Fruit fly (Drosophila melanogaster): Measurements from ENCODE around the gene CG9915.

CG9915 gene

DNA sequence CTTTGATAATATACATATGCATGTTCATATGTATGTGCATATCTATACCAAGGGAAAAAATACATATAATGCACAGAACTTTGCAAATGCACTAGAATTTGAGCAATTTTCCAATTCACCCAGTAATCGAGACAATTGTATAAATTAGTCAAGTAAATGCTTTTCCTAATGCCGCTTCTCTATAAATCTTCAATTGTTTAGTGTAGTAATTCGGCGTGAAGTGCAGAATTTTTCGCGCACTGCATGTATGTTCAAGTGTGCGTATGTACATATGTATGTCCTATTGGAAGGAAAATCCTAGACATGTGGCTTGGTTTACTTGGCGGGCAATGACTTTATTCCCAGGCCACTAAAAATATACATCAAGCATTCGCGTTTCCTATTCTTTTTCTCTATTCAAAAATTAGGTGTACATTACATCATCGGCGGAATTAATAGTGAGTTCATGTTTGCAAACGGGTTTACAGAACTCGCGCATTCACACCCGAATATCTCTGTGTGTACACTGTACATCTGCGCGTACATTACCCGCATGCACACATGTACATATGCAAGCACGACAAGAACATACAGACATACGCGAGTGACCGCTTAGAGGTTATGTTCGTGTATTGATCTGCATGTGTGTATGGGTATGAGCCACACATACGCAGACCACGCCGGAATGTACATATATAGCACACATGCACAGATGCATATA is 6.1 kb upstream of the CG9915 start:
- TF ChIP-seq CG14655 (GFP tag; optimal IDR thresholded peaks at IDR 0.05), result no peak
- peak; percentile 76 for TF ChIP-seq CG8159 (tag; optimal IDR thresholded peaks at IDR 0.05)
- peak; percentile 48; the same call in 1 of the 2 replicates for TF ChIP-seq CG32121 (GFP tag; IDR thresholded peaks at IDR 0.05)
- peak; percentile 71 for TF ChIP-seq CG34367 (tag; optimal IDR thresholded peaks at IDR 0.05)
- peak; percentile 87 for TF ChIP-seq CG4496 (GFP tag; IDR thresholded peaks at IDR 0.05)
- peak; percentile 68 for TF ChIP-seq CG15710 (tag; optimal IDR thresholded peaks at IDR 0.05)
- peak; percentile 39 for TF ChIP-seq Snoo (tag; optimal IDR thresholded peaks at IDR 0.05)
- peak; percentile 68 for TF ChIP-seq CG12605 (GFP tag; IDR thresholded peaks at IDR 0.05)
- peak; percentile 82 for TF ChIP-seq Pif1A (GFP tag; optimal IDR thresholded peaks at IDR 0.05)
- TF ChIP-seq CG13204 (GFP tag; optimal IDR thresholded peaks at IDR 0.05), result no peak
- TF ChIP-seq gl (tag; optimal IDR thresholded peaks at IDR 0.05), result no peak
- TF ChIP-seq Pif1B (GFP tag; optimal IDR thresholded peaks at IDR 0.05), result peak; percentile 86
- TF ChIP-seq Ets98B (GFP tag; IDR thresholded peaks at IDR 0.05), result peak; percentile 73
- TF ChIP-seq rn (GFP tag; IDR thresholded peaks at IDR 0.05), result peak; percentile 64
- TF ChIP-seq EcR (GFP tag; optimal IDR thresholded peaks at IDR 0.05), result peak; percentile 94
- TF ChIP-seq CG17806 (tag; optimal IDR thresholded peaks at IDR 0.05), result peak; percentile 77
- no peak for TF ChIP-seq CG10348 (GFP tag; IDR thresholded peaks at IDR 0.05)
- peak; percentile 76 for TF ChIP-seq CG8301 (tag; optimal IDR thresholded peaks at IDR 0.05)
- peak; percentile 83 for TF ChIP-seq fd96Ca (GFP tag; IDR thresholded peaks at IDR 0.05)
- peak; percentile 79 for TF ChIP-seq CG9948 (tag; optimal IDR thresholded peaks at IDR 0.05)
- no peak for TF ChIP-seq D1 (tag; optimal IDR thresholded peaks at IDR 0.05)

DNA sequence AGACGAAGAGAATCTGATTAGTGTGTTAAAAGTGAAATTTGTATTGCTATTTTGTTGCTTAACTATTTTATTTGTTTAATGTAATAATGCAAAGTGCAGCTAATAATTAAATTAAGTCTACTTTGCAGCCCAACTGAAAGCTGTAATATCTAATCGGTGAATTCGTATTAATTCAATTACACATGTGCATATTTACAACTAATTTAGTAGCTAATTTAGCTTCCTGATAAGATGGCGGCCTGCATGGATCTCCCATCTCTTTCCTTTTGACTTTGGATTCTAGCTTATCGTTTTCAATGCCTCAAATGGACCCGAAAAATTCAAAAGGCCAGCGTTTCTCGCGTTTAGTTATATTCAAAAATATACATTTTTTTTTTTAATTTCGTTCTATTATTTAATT is 3.2 kb downstream of the CG9915 start:
- TF ChIP-seq CG8301 (tag; optimal IDR thresholded peaks at IDR 0.05), result no peak
- TF ChIP-seq CG34367 (tag; optimal IDR thresholded peaks at IDR 0.05), result no peak
- no peak for TF ChIP-seq CG13204 (GFP tag; optimal IDR thresholded peaks at IDR 0.05)
- no peak for TF ChIP-seq Pif1B (GFP tag; optimal IDR thresholded peaks at IDR 0.05)
- TF ChIP-seq CG17806 (tag; optimal IDR thresholded peaks at IDR 0.05), result no peak
- TF ChIP-seq Pif1A (GFP tag; optimal IDR thresholded peaks at IDR 0.05), result no peak
- TF ChIP-seq CG10348 (GFP tag; IDR thresholded peaks at IDR 0.05), result no peak
- TF ChIP-seq rn (GFP tag; IDR thresholded peaks at IDR 0.05), result no peak
- TF ChIP-seq CG15710 (tag; optimal IDR thresholded peaks at IDR 0.05), result no peak
- TF ChIP-seq Snoo (tag; optimal IDR thresholded peaks at IDR 0.05), result no peak
- TF ChIP-seq fd96Ca (GFP tag; IDR thresholded peaks at IDR 0.05), result no peak
- no peak for TF ChIP-seq CG9948 (tag; optimal IDR thresholded peaks at IDR 0.05)
- no peak for TF ChIP-seq Ets98B (GFP tag; IDR thresholded peaks at IDR 0.05)

DNA sequence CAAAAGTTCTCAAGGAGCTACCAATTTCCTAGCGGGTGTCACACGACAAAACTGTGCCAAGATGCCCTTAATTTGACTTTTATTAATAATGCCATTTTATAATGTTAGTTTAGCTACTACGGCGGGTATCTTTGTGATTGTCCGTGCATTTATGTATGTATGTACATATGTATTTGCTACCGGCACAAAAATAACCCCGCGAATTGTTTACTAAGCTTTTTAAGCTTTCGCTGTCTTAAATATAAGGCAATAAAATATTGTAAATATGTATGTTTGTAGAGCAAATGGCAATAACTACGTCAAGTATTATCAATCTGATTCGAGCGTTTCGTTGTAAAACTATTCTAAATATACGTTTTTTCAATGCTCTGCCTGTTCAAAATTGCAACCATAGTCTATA is 4.0 kb downstream of the CG9915 start:
- TF ChIP-seq CG34367 (tag; optimal IDR thresholded peaks at IDR 0.05), result no peak
- TF ChIP-seq Pif1A (GFP tag; optimal IDR thresholded peaks at IDR 0.05), result no peak
- no peak for TF ChIP-seq CG13204 (GFP tag; optimal IDR thresholded peaks at IDR 0.05)
- no peak for TF ChIP-seq CG32121 (GFP tag; IDR thresholded peaks at IDR 0.05)
- TF ChIP-seq CG9948 (tag; optimal IDR thresholded peaks at IDR 0.05), result no peak
- TF ChIP-seq CG10348 (GFP tag; IDR thresholded peaks at IDR 0.05), result no peak
- TF ChIP-seq CG8159 (tag; optimal IDR thresholded peaks at IDR 0.05), result no peak
- no peak for TF ChIP-seq Snoo (tag; optimal IDR thresholded peaks at IDR 0.05)
- no peak for TF ChIP-seq CG8301 (tag; optimal IDR thresholded peaks at IDR 0.05)
- TF ChIP-seq rn (GFP tag; IDR thresholded peaks at IDR 0.05), result no peak
- no peak for TF ChIP-seq CG12605 (GFP tag; IDR thresholded peaks at IDR 0.05)

dm6 chrX:16308310-16308918 is 4.5 kb downstream of the CG9915 start, which contains the start of gene Had1:
Had1 (minus strand) TSS chrX:16308667.
- TF ChIP-seq CG13204 (GFP tag; optimal IDR thresholded peaks at IDR 0.05) (no peak), CG4496 (GFP tag; IDR thresholded peaks at IDR 0.05) (0 out of 3 replicates have a peak, but pooled peaks have one; percentile 7)

DNA sequence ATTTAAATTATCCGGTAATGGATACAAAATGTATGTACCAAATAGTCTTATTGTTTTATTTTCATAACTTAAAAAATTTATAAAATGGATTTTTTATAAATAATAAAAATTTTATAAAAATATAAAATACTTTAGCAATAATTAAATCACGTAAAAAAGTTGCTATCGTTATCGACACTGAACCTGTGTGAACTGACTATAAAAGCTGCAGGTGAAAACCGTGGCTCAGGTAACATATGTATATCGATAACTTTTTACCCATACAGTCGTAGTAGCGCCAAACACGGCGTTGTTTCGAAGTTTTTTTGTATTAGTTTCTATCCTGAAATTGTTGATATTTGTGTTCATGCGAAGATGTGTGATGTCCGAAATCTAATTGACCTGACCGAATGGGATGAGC is 9.3 kb downstream of the CG9915 start, which contains the start of gene CG3679:
Gene CG3679 (plus strand): TSS at position 235 of the 400 bp plus-strand sequence.
- TF ChIP-seq CG14655 (GFP tag; optimal IDR thresholded peaks at IDR 0.05) (no peak), D1 (tag; optimal IDR thresholded peaks at IDR 0.05) (no peak), CG9948 (tag; optimal IDR thresholded peaks at IDR 0.05) (no peak), Ets98B (GFP tag; IDR thresholded peaks at IDR 0.05) (no peak), CG4496 (GFP tag; IDR thresholded peaks at IDR 0.05) (no peak), CG10348 (GFP tag; IDR thresholded peaks at IDR 0.05) (no peak), CG17806 (tag; optimal IDR thresholded peaks at IDR 0.05) (no peak), rn (GFP tag; IDR thresholded peaks at IDR 0.05) (no peak), Snoo (tag; optimal IDR thresholded peaks at IDR 0.05) (no peak), CG32121 (GFP tag; IDR thresholded peaks at IDR 0.05) (no peak), fd96Ca (GFP tag; IDR thresholded peaks at IDR 0.05) (no peak), EcR (GFP tag; optimal IDR thresholded peaks at IDR 0.05) (no peak), CG34367 (tag; optimal IDR thresholded peaks at IDR 0.05) (no peak), CG8301 (tag; optimal IDR thresholded peaks at IDR 0.05) (no peak), CG12605 (GFP tag; IDR thresholded peaks at IDR 0.05) (no peak), CG8159 (tag; optimal IDR thresholded peaks at IDR 0.05) (no peak), CG13204 (GFP tag; optimal IDR thresholded peaks at IDR 0.05) (no peak), CG15710 (tag; optimal IDR thresholded peaks at IDR 0.05) (no peak), Pif1B (GFP tag; optimal IDR thresholded peaks at IDR 0.05) (no peak), gl (tag; optimal IDR thresholded peaks at IDR 0.05) (no peak)

DNA sequence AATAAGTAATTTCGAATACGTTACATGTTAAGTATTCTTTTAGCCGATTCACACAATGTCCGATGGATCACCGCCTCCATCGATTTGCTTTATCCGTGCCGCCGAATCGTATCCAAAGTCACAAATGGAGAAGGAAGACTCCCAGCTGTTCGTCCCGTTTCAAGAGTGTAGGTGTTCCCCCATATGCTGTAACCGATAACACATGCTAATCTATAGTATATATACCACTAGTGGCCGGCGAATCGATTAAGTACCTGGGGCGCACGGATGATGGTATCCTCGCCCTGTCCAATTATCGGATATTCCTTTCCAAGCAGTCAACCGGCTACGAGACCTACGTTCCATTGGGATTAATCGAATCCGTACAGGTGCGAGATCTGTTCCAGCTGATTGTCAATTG is 15.3 kb downstream of the CG9915 start, which contains the start of gene ERp44:
Gene ERp44 (minus strand): TSS at position 101 of the 400 bp plus-strand sequence.
- TF ChIP-seq CG12605 (GFP tag; IDR thresholded peaks at IDR 0.05) (no peak), CG32121 (GFP tag; IDR thresholded peaks at IDR 0.05) (no peak), gl (tag; optimal IDR thresholded peaks at IDR 0.05) (no peak), CG10348 (GFP tag; IDR thresholded peaks at IDR 0.05) (no peak), Pif1B (GFP tag; optimal IDR thresholded peaks at IDR 0.05) (no peak), CG14655 (GFP tag; optimal IDR thresholded peaks at IDR 0.05) (no peak), EcR (GFP tag; optimal IDR thresholded peaks at IDR 0.05) (no peak), CG13204 (GFP tag; optimal IDR thresholded peaks at IDR 0.05) (no peak), Ets98B (GFP tag; IDR thresholded peaks at IDR 0.05) (no peak), rn (GFP tag; IDR thresholded peaks at IDR 0.05) (no peak), D1 (tag; optimal IDR thresholded peaks at IDR 0.05) (no peak), CG17806 (tag; optimal IDR thresholded peaks at IDR 0.05) (no peak), fd96Ca (GFP tag; IDR thresholded peaks at IDR 0.05) (no peak), Pif1A (GFP tag; optimal IDR thresholded peaks at IDR 0.05) (no peak), CG9948 (tag; optimal IDR thresholded peaks at IDR 0.05) (no peak), CG4496 (GFP tag; IDR thresholded peaks at IDR 0.05) (no peak)

Data from whole organism, pupa.